Fruit fly (Drosophila melanogaster) whole organism, embryonic: Measurements from ENCODE around the gene temp.

Experiments used
- Ada2b ChIP-seq: fragments of 200-800 bp; sonication (Bioruptor generic); IDR thresholded peaks from 2 replicates; pipeline ENCODE4 v1.3.6; 2022; ENCODE audit warnings: missing biosample characterization, missing genetic modification characterization
- Atf6 ChIP-seq: fragments of 200-800 bp; sonication (Bioruptor generic); IDR thresholded peaks from 2 replicates; pipeline ENCODE4 v1.3.6; 2022; ENCODE audit warnings: missing biosample characterization, missing genetic modification characterization
- B-H1 ChIP-seq: fragments of 200-800 bp; sonication (Bioruptor generic); IDR thresholded peaks from 3 replicates; pipeline ENCODE4 v1.3.6; 2022; ENCODE audit warnings: missing biosample characterization, missing genetic modification characterization
- Blimp-1 ChIP-seq: fragments of 200-800 bp; sonication (Bioruptor generic); optimal IDR thresholded peaks from 3 replicates; lab custom pipeline; 2018; ENCODE audit warnings: missing biosample characterization, missing genetic modification characterization, mild to moderate bottlenecking, moderate library complexity, missing genetic modification reagents
- CG10209 ChIP-seq: fragments of 200-800 bp; sonication (Bioruptor generic); optimal IDR thresholded peaks from 3 replicates; lab custom pipeline; 2017; ENCODE audit warnings: missing biosample characterization, mild to moderate bottlenecking, missing genetic modification characterization, missing genetic modification reagents
- CG10431 ChIP-seq: fragments of 200-800 bp; sonication (Bioruptor generic); optimal IDR thresholded peaks from 3 replicates; lab custom pipeline; 2018; ENCODE audit warnings: missing biosample characterization, mild to moderate bottlenecking, missing genetic modification characterization
- CG10462 ChIP-seq: fragments of 200-800 bp; sonication (Bioruptor generic); optimal IDR thresholded peaks from 2 replicates; lab custom pipeline; 2016; ENCODE audit warnings: missing biosample characterization, missing genetic modification characterization
- CG11093 ChIP-seq: fragments of 200-800 bp; sonication (Bioruptor generic); IDR thresholded peaks from 3 replicates; pipeline ENCODE4 v1.3.6; 2022; ENCODE audit warnings: missing biosample characterization, missing genetic modification characterization
- CG11247 ChIP-seq: fragments of 200-800 bp; sonication (Bioruptor generic); IDR thresholded peaks from 2 replicates; pipeline ENCODE4 v1.3.6; 2022; ENCODE audit warnings: missing biosample characterization, missing genetic modification characterization
- CG11398 ChIP-seq: fragments of 200-800 bp; sonication (Bioruptor generic); optimal IDR thresholded peaks from 2 replicates; lab custom pipeline; 2016; ENCODE audit warnings: missing biosample characterization, missing genetic modification characterization
- CG11560 ChIP-seq: fragments of 200-800 bp; sonication (Bioruptor generic); IDR thresholded peaks from 3 replicates; pipeline ENCODE4 v1.3.6; 2022; ENCODE audit warnings: missing biosample characterization, missing genetic modification characterization
- CG12236 ChIP-seq: fragments of 200-800 bp; sonication (Bioruptor generic); optimal IDR thresholded peaks from 2 replicates; lab custom pipeline; 2016; ENCODE audit warnings: missing biosample characterization, missing genetic modification characterization
- CG15269 ChIP-seq: fragments of 200-800 bp; sonication (Bioruptor generic); optimal IDR thresholded peaks from 2 replicates; lab custom pipeline; 2018; ENCODE audit warnings: missing biosample characterization, mild to moderate bottlenecking, missing genetic modification characterization, moderate library complexity
- CG17186 ChIP-seq: fragments of 200-800 bp; sonication (Bioruptor generic); optimal IDR thresholded peaks from 3 replicates; lab custom pipeline; 2017; ENCODE audit warnings: missing biosample characterization, missing genetic modification reagents, missing genetic modification characterization
- CG17359 ChIP-seq: fragments of 200-800 bp; sonication (Bioruptor generic); optimal IDR thresholded peaks from 3 replicates; lab custom pipeline; 2018; ENCODE audit warnings: missing biosample characterization, mild to moderate bottlenecking, missing genetic modification characterization, moderate library complexity
- CG18011 ChIP-seq: fragments of 200-800 bp; sonication (Bioruptor generic); optimal IDR thresholded peaks from 2 replicates; lab custom pipeline; 2017; ENCODE audit warnings: missing biosample characterization, missing genetic modification characterization, mild to moderate bottlenecking, moderate library complexity, missing genotype
- CG18262 ChIP-seq: fragments of 200-800 bp; optimal IDR thresholded peaks from 3 replicates; lab custom pipeline; 2019; ENCODE audit warnings: missing biosample characterization, mild to moderate bottlenecking, missing genetic modification characterization, moderate library complexity
- CG2199 ChIP-seq: fragments of 200-800 bp; sonication (Bioruptor generic); IDR thresholded peaks from 3 replicates; pipeline ENCODE4 v1.3.6; 2022; ENCODE audit warnings: missing biosample characterization, missing genetic modification characterization
- CG34422 ChIP-seq: fragments of 200-800 bp; sonication (Bioruptor generic); IDR thresholded peaks from 3 replicates; pipeline ENCODE4 v1.3.6; 2022; ENCODE audit warnings: missing biosample characterization, missing genetic modification characterization
- CG43689 ChIP-seq: fragments of 200-800 bp; sonication (Bioruptor generic); IDR thresholded peaks from 2 replicates; pipeline ENCODE4 v1.3.6; 2022; ENCODE audit warnings: missing biosample characterization, missing genetic modification characterization
- CG6683 ChIP-seq: fragments of 200-800 bp; sonication (Bioruptor generic); optimal IDR thresholded peaks from 2 replicates; lab custom pipeline; 2017; ENCODE audit warnings: missing biosample characterization, mild to moderate bottlenecking, missing genetic modification characterization, missing genetic modification reagents
- CG6689 ChIP-seq: fragments of 200-800 bp; sonication (Bioruptor generic); IDR thresholded peaks from 2 replicates; pipeline ENCODE4 v1.3.6; 2022; ENCODE audit warnings: missing biosample characterization, missing genetic modification characterization
- CG7839 ChIP-seq: fragments of 200-800 bp; sonication (Bioruptor generic); optimal IDR thresholded peaks from 3 replicates; lab custom pipeline; 2018; ENCODE audit warnings: missing biosample characterization, mild to moderate bottlenecking, missing genetic modification characterization, moderate library complexity
- CG9609 ChIP-seq: fragments of 200-800 bp; sonication (Bioruptor generic); optimal IDR thresholded peaks from 3 replicates; lab custom pipeline; 2016; ENCODE audit warnings: missing biosample characterization, missing genetic modification characterization
- Doc2 ChIP-seq: fragments of 200-800 bp; sonication (Bioruptor generic); IDR thresholded peaks from 2 replicates; pipeline ENCODE4 v1.3.6; 2022; ENCODE audit warnings: missing biosample characterization, missing genetic modification characterization
- GATAe ChIP-seq: fragments of 200-800 bp; sonication (Bioruptor generic); conservative IDR thresholded peaks from 2 replicates; pipeline ENCODE4 v1.3.6; 2022; ENCODE audit warnings: missing biosample characterization, missing genetic modification characterization
- Hr78 ChIP-seq, 2 experiments: fragments of 200-800 bp in 1 of 2; fragments of >200 bp in 1 of 2; sonication (Bioruptor generic) in 1 of 2; optimal IDR thresholded peaks; 2 replicates each; lab custom pipeline; 2017 to 2019; ENCODE audit warnings: missing biosample characterization in 2 of 2, missing genetic modification characterization in 2 of 2, mild to moderate bottlenecking in 1 of 2, moderate library complexity in 1 of 2
- Med ChIP-seq: fragments of 200-800 bp; sonication (Bioruptor generic); peaks from one replicate; lab custom pipeline; 2016; ENCODE audit warnings: missing biosample characterization, missing genetic modification characterization, mild to moderate bottlenecking, inconsistent platforms, moderate library complexity
- NK7.1 ChIP-seq: fragments of 200-800 bp; sonication (Bioruptor generic); optimal IDR thresholded peaks from 3 replicates; lab custom pipeline; 2016; ENCODE audit warnings: missing biosample characterization, missing genetic modification characterization
- Nf-YA ChIP-seq: fragments of 200-800 bp; sonication (Bioruptor generic); IDR thresholded peaks from 2 replicates; pipeline ENCODE4 v1.3.6; 2022; ENCODE audit warnings: missing biosample characterization, missing genetic modification characterization
- ac ChIP-seq: fragments of 200-800 bp; sonication (Bioruptor generic); optimal IDR thresholded peaks from 3 replicates; lab custom pipeline; 2017; ENCODE audit warnings: missing biosample characterization, mild to moderate bottlenecking, missing genetic modification characterization
- ara ChIP-seq: fragments of 200-800 bp; sonication (Bioruptor generic); IDR thresholded peaks from 2 replicates; pipeline ENCODE4 v1.3.6; 2022; ENCODE audit warnings: missing biosample characterization, missing genetic modification characterization
- bcd ChIP-seq: fragments of 200-800 bp; sonication (Bioruptor generic); optimal IDR thresholded peaks from 2 replicates; lab custom pipeline; 2017; ENCODE audit warnings: missing biosample characterization, mild to moderate bottlenecking, missing genetic modification characterization
- cas ChIP-seq: fragments of 200-800 bp; sonication (Bioruptor generic); IDR thresholded peaks from 2 replicates; pipeline ENCODE4 v1.3.6; 2022; ENCODE audit warnings: missing biosample characterization, missing genetic modification characterization
- chif ChIP-seq, 2 experiments: fragments of 200-800 bp; sonication (Bioruptor generic); optimal IDR thresholded peaks; 3 replicates each; lab custom pipeline; 2016; ENCODE audit warnings: missing biosample characterization in 2 of 2, missing genetic modification characterization in 2 of 2
- ems ChIP-seq: fragments of 200-800 bp; sonication (Bioruptor generic); optimal IDR thresholded peaks from 3 replicates; lab custom pipeline; 2016; ENCODE audit warnings: missing biosample characterization, missing genetic modification characterization
- eyg ChIP-seq: fragments of 200-800 bp; sonication (Bioruptor generic); optimal IDR thresholded peaks from 3 replicates; lab custom pipeline; 2016; ENCODE audit warnings: missing biosample characterization, missing genetic modification characterization
- fd96Cb ChIP-seq: fragments of 200-800 bp; sonication (Bioruptor generic); optimal IDR thresholded peaks from 2 replicates; lab custom pipeline; 2018; ENCODE audit warnings: missing biosample characterization, mild to moderate bottlenecking, missing genetic modification characterization, moderate library complexity
- oc ChIP-seq: fragments of 200-800 bp; sonication (Bioruptor generic); optimal IDR thresholded peaks from 2 replicates; lab custom pipeline; 2018; ENCODE audit warnings: missing biosample characterization, mild to moderate bottlenecking, missing genetic modification characterization, moderate library complexity
- odd ChIP-seq: fragments of 200-800 bp; sonication (Bioruptor generic); optimal IDR thresholded peaks from 2 replicates; lab custom pipeline; 2017; ENCODE audit warnings: missing biosample characterization, mild to moderate bottlenecking, missing genetic modification characterization
- org-1 ChIP-seq: fragments of 200-800 bp; sonication (Bioruptor generic); optimal IDR thresholded peaks from 2 replicates; lab custom pipeline; 2017; ENCODE audit warnings: missing biosample characterization, missing genetic modification characterization
- p53 ChIP-seq: fragments of 200-800 bp; sonication (Bioruptor generic); optimal IDR thresholded peaks from 2 replicates; lab custom pipeline; 2016; ENCODE audit warnings: missing biosample characterization, missing genetic modification characterization
- pnt ChIP-seq: fragments of 200-800 bp; sonication (Bioruptor generic); optimal IDR thresholded peaks from 3 replicates; lab custom pipeline; 2016; ENCODE audit warnings: missing biosample characterization, missing genetic modification characterization
- pros ChIP-seq: fragments of 200-800 bp; sonication (Bioruptor generic); optimal IDR thresholded peaks from 3 replicates; lab custom pipeline; 2019; ENCODE audit warnings: missing biosample characterization, mild to moderate bottlenecking, missing genetic modification characterization, moderate library complexity
- repo ChIP-seq: fragments of 200-800 bp; sonication (Bioruptor generic); optimal IDR thresholded peaks from 2 replicates; lab custom pipeline; 2016; ENCODE audit warnings: missing biosample characterization, missing genetic modification characterization
- sc ChIP-seq, 3 experiments: fragments of >200 bp in 2 of 3; fragments of 200-800 bp in 1 of 3; sonication (Bioruptor generic) in 1 of 3; optimal IDR thresholded peaks; 2 replicates in 2 of 3; 3 replicates in 1 of 3; lab custom pipeline; 2017; ENCODE audit warnings: mild to moderate bottlenecking in 1 of 3, missing biosample characterization in 1 of 3, missing genetic modification characterization in 1 of 3, missing genetic modification reagents in 1 of 3
- sob ChIP-seq: fragments of 200-800 bp; sonication (Bioruptor generic); IDR thresholded peaks from 2 replicates; pipeline ENCODE4 v1.3.6; 2022; ENCODE audit warnings: missing biosample characterization, missing genetic modification characterization
- tna ChIP-seq: fragments of 200-800 bp; sonication (Bioruptor generic); IDR thresholded peaks from 2 replicates; pipeline ENCODE4 v1.3.6; 2022; ENCODE audit warnings: missing biosample characterization, missing genetic modification characterization; ENCODE audit not compliant: partially characterized antibody
- toy ChIP-seq: fragments of 200-800 bp; sonication (Bioruptor generic); IDR thresholded peaks from 2 replicates; pipeline ENCODE4 v1.3.6; 2022; ENCODE audit warnings: missing biosample characterization, missing genetic modification characterization

The temp gene

dm6 chrX:2300293-2301068 is 38.2 kb upstream of the temp start (continued):
- TF ChIP-seq CG9609 (GFP tag; lab: Kevin White, UChicago) (peak; percentile 91), GATAe (peak; percentile 78), CG10431 (GFP tag; lab: Kevin White, UChicago) (peak; percentile 79), Hr78 (GFP tag; optimal IDR thresholded peaks at IDR 0.05; lab: Kevin White, UChicago) (peak in 1 of 2 experiments; percentile 84), sc (optimal IDR thresholded peaks at IDR 0.05; lab: Kevin White, UChicago) (no peak), sc (GFP tag; optimal IDR thresholded peaks at IDR 0.05; lab: Kevin White, UChicago) (peak; percentile 93), pnt (peak; percentile 88), CG17359 (tag; lab: Kevin White, UChicago) (peak; percentile 97), ac (GFP tag; lab: Kevin White, UChicago) (peak; percentile 63), cas (peak; percentile 82), CG34422 (GFP tag; lab: Robert Waterston, UW) (peak; percentile 98), CG15269 (peak; percentile 97), CG6689 (GFP tag; lab: Robert Waterston, UW) (peak; percentile 97), CG11398 (GFP tag; lab: Kevin White, UChicago) (peak; percentile 94), p53 (peak; percentile 79), Atf6 (GFP tag; lab: Robert Waterston, UW) (peak; percentile 95), CG18262 (tag; lab: Kevin White, UChicago) (peak; percentile 95), chif (GFP tag; optimal IDR thresholded peaks at IDR 0.05; lab: Kevin White, UChicago) (peak; percentile 89 to 92), repo (GFP tag; lab: Kevin White, UChicago) (peak; percentile 71), eyg (GFP tag; lab: Kevin White, UChicago) (peak; percentile 87), bcd (GFP tag; lab: Kevin White, UChicago) (peak; percentile 95), CG7839 (tag; lab: Kevin White, UChicago) (peak; percentile 96), fd96Cb (peak; percentile 96), toy (GFP tag; lab: Robert Waterston, UW) (peak; percentile 88), org-1 (GFP tag; lab: Kevin White, UChicago) (peak; percentile 97), CG6683 (GFP tag; lab: Kevin White, UChicago) (peak; percentile 85), Nf-YA (peak; percentile 96), sob (GFP tag; lab: Robert Waterston, UW) (peak; percentile 97), B-H1 (GFP tag; lab: Robert Waterston, UW) (peak; percentile 96), tna (no peak), Doc2 (GFP tag; lab: Robert Waterston, UW) (peak; percentile 73), CG10209 (GFP tag; lab: Kevin White, UChicago) (peak; percentile 95), CG12236 (GFP tag; lab: Kevin White, UChicago) (peak; percentile 86), Blimp-1 (GFP tag; lab: Kevin White, UChicago) (peak; percentile 90), CG11093 (peak; percentile 96), ara (GFP tag; lab: Robert Waterston, UW) (peak; percentile 97), CG10462 (GFP tag; lab: Kevin White, UChicago) (peak; percentile 86), oc (tag; lab: Kevin White, UChicago) (peak; percentile 95), ems (GFP tag; lab: Kevin White, UChicago) (peak; percentile 96), Ada2b (peak; percentile 95), CG43689 (GFP tag; lab: Robert Waterston, UW) (peak; percentile 93), CG11560 (tag; lab: Robert Waterston, UW) (peak; percentile 84), NK7.1 (GFP tag; lab: Kevin White, UChicago) (peak; percentile 90), CG2199 (GFP tag; lab: Robert Waterston, UW) (peak; percentile 98), CG17186 (GFP tag; lab: Kevin White, UChicago) (peak; percentile 86), pros (GFP tag; lab: Kevin White, UChicago) (peak; percentile 58), CG11247 (GFP tag; lab: Robert Waterston, UW) (peak; percentile 97), Med (GFP tag; lab: Kevin White, UChicago) (peak; percentile 99), odd (peak; percentile 93), CG18011 (GFP tag; lab: Kevin White, UChicago) (peak; percentile 80)
